Worm (Caenorhabditis elegans) whole organism, mixed stage, embryonic: ENCODE measurements around the gene sre-47.

ENCODE experiments used
- M03D4.4 ChIP-seq: sonication (generic microtip); optimal IDR thresholded peaks from 2 replicates; lab custom pipeline; 2017; ENCODE audit warnings: mild to moderate bottlenecking, missing genetic modification characterization, missing compliant biosample characterization
- bed-3 ChIP-seq: fragments of 200-800 bp; sonication (Bioruptor generic); optimal IDR thresholded peaks from 3 replicates; lab custom pipeline; 2018; ENCODE audit warnings: mild to moderate bottlenecking, missing genetic modification characterization, moderate library complexity, missing compliant biosample characterization
- blmp-1 ChIP-seq: fragments of 150-350 bp; optimal IDR thresholded peaks from 2 replicates; lab custom pipeline; 2014; ENCODE audit warnings: missing biosample characterization, missing genetic modification characterization
- ceh-39 ChIP-seq: fragments of 150-350 bp; optimal IDR thresholded peaks from 2 replicates; lab custom pipeline; 2014; ENCODE audit warnings: missing biosample characterization, missing genetic modification characterization
- ceh-43 ChIP-seq: fragments of 200-800 bp; sonication (Bioruptor generic); optimal IDR thresholded peaks from 2 replicates; lab custom pipeline; 2018; ENCODE audit warnings: mild to moderate bottlenecking, missing genetic modification characterization, moderate library complexity, missing compliant biosample characterization
- ceh-83 ChIP-seq: fragments of 200-800 bp; sonication (Bioruptor generic); optimal IDR thresholded peaks from 2 replicates; lab custom pipeline; 2018; ENCODE audit warnings: mild to moderate bottlenecking, missing genetic modification characterization, missing compliant biosample characterization
- cnd-1 ChIP-seq: fragments of 200-800 bp; sonication (Bioruptor generic); optimal IDR thresholded peaks from 2 replicates; lab custom pipeline; 2018; ENCODE audit warnings: mild to moderate bottlenecking, missing genetic modification characterization, missing compliant biosample characterization
- drap-1 ChIP-seq: fragments of 200-800 bp; sonication (Bioruptor generic); optimal IDR thresholded peaks from 3 replicates; lab custom pipeline; 2018; ENCODE audit warnings: mild to moderate bottlenecking, missing genetic modification characterization, missing compliant biosample characterization
- elt-1 ChIP-seq: sonication (generic microtip); optimal IDR thresholded peaks from 2 replicates; lab custom pipeline; 2017; ENCODE audit warnings: missing genetic modification characterization, mild to moderate bottlenecking, missing compliant biosample characterization, antibody characterized with exemption, moderate library complexity, borderline replicate concordance; ENCODE audit not compliant: insufficient read depth
- elt-3 ChIP-seq: fragments of 150-350 bp; optimal IDR thresholded peaks from 2 replicates; lab custom pipeline; 2014; ENCODE audit warnings: missing biosample characterization, missing genetic modification characterization
- flh-1 ChIP-seq: fragments of 200-800 bp; sonication (Bioruptor generic); optimal IDR thresholded peaks from 2 replicates; lab custom pipeline; 2018; ENCODE audit warnings: mild to moderate bottlenecking, missing genetic modification characterization, moderate library complexity, missing compliant biosample characterization
- ham-2 ChIP-seq: fragments of 200-800 bp; sonication (Bioruptor generic); optimal IDR thresholded peaks from 2 replicates; lab custom pipeline; 2018; ENCODE audit warnings: mild to moderate bottlenecking, missing genetic modification characterization, missing compliant biosample characterization
- hlh-1 ChIP-seq: fragments of 150-350 bp; optimal IDR thresholded peaks from 2 replicates; lab custom pipeline; 2014; ENCODE audit warnings: missing biosample characterization, missing genetic modification reagents, missing genetic modification characterization
- lin-13 ChIP-seq: fragments of 150-350 bp; optimal IDR thresholded peaks from 2 replicates; lab custom pipeline; 2014; ENCODE audit warnings: missing biosample characterization, missing genetic modification characterization
- lin-32 ChIP-seq: fragments of 200-800 bp; sonication (Bioruptor generic); optimal IDR thresholded peaks from 2 replicates; lab custom pipeline; 2018; ENCODE audit warnings: mild to moderate bottlenecking, missing genetic modification characterization, missing compliant biosample characterization
- lsy-2 ChIP-seq: fragments of 150-350 bp; optimal IDR thresholded peaks from 2 replicates; lab custom pipeline; 2014; ENCODE audit warnings: missing biosample characterization, missing genetic modification characterization
- mep-1 ChIP-seq: fragments of 150-350 bp; optimal IDR thresholded peaks from 2 replicates; lab custom pipeline; 2017; ENCODE audit warnings: missing biosample characterization, missing genetic modification reagents, missing genetic modification characterization, inconsistent platforms
- nhr-12 ChIP-seq: fragments of 150-350 bp; optimal IDR thresholded peaks from 2 replicates; lab custom pipeline; 2014; ENCODE audit warnings: missing biosample characterization, missing genetic modification characterization
- nhr-237 ChIP-seq: fragments of 150-350 bp; optimal IDR thresholded peaks from 2 replicates; lab custom pipeline; 2014; ENCODE audit warnings: missing biosample characterization, missing genetic modification characterization
- nhr-28 ChIP-seq: fragments of 150-350 bp; optimal IDR thresholded peaks from 2 replicates; lab custom pipeline; 2014; ENCODE audit warnings: missing biosample characterization, missing genetic modification characterization
- nhr-76 ChIP-seq: sonication (generic microtip); optimal IDR thresholded peaks from 2 replicates; lab custom pipeline; 2017; ENCODE audit warnings: missing biosample characterization, missing genetic modification characterization
- pha-4 ChIP-seq: fragments of 150-350 bp; optimal IDR thresholded peaks from 2 replicates; lab custom pipeline; 2018; ENCODE audit warnings: missing biosample characterization, missing genetic modification reagents, missing genetic modification characterization
- sem-2 ChIP-seq: fragments of 200-800 bp; sonication (Bioruptor generic); optimal IDR thresholded peaks from 2 replicates; lab custom pipeline; 2018; ENCODE audit warnings: mild to moderate bottlenecking, missing genetic modification characterization, missing compliant biosample characterization
- snpc-4 ChIP-seq: fragments of 150-350 bp; optimal IDR thresholded peaks from 2 replicates; lab custom pipeline; 2014; ENCODE audit warnings: missing biosample characterization, missing genetic modification characterization
- sptf-1 ChIP-seq: sonication (generic microtip); optimal IDR thresholded peaks from 2 replicates; lab custom pipeline; 2017; ENCODE audit warnings: mild to moderate bottlenecking, missing genetic modification characterization, moderate library complexity, missing compliant biosample characterization
- tbx-8 ChIP-seq: fragments of 200-800 bp; sonication (Bioruptor generic); optimal IDR thresholded peaks from 2 replicates; lab custom pipeline; 2018; ENCODE audit warnings: mild to moderate bottlenecking, missing genetic modification characterization, moderate library complexity, missing compliant biosample characterization
- unc-120 ChIP-seq: sonication (generic microtip); optimal IDR thresholded peaks from 2 replicates; lab custom pipeline; 2017; ENCODE audit warnings: missing genetic modification characterization, missing compliant biosample characterization; ENCODE audit not compliant: poor library complexity, severe bottlenecking
- unc-39 ChIP-seq: fragments of 150-350 bp; optimal IDR thresholded peaks from 2 replicates; lab custom pipeline; 2014; ENCODE audit warnings: missing biosample characterization, missing genetic modification characterization
- unc-62 ChIP-seq: fragments of 150-350 bp; optimal IDR thresholded peaks from 2 replicates; lab custom pipeline; 2014; ENCODE audit warnings: missing biosample characterization, missing genetic modification reagents, missing genetic modification characterization
- zip-8 ChIP-seq: fragments of 150-350 bp; optimal IDR thresholded peaks from 2 replicates; lab custom pipeline; 2014; ENCODE audit warnings: missing biosample characterization, missing genetic modification characterization
- ztf-11 ChIP-seq: fragments of 150-350 bp; optimal IDR thresholded peaks from 2 replicates; lab custom pipeline; 2014; ENCODE audit warnings: missing biosample characterization, missing genetic modification characterization

sre-47 gene

ce11 chrII:13951986-13952385 is 32.5 kb downstream of the sre-47 start:
- TF ChIP-seq zip-8 (tag; lab: Kevin White, UChicago) (no peak), elt-1 (tag; lab: Kevin White, UChicago) (no peak), elt-3 (no peak), nhr-237 (tag; lab: Kevin White, UChicago) (no peak), hlh-1 (tag; lab: Kevin White, UChicago) (no peak), flh-1 (GFP tag; lab: Kevin White, UChicago) (no peak), sptf-1 (tag; lab: Kevin White, UChicago) (no peak), nhr-12 (tag; lab: Kevin White, UChicago) (no peak), bed-3 (GFP tag; lab: Kevin White, UChicago) (no peak), ceh-43 (GFP tag; lab: Kevin White, UChicago) (no peak), ztf-11 (no peak), mep-1 (no peak), ceh-83 (no peak), M03D4.4 (tag; lab: Kevin White, UChicago) (no peak), nhr-76 (tag; lab: Kevin White, UChicago) (no peak)

ce11 chrII:13949290-13949689 is 35.2 kb downstream of the sre-47 start, which contains the start of gene sre-44:
sre-44 (plus strand) TSS chrII:13949590.
- TF ChIP-seq blmp-1 (tag; lab: Kevin White, UChicago) (no peak), drap-1 (GFP tag; lab: Kevin White, UChicago) (no peak), sptf-1 (tag; lab: Kevin White, UChicago) (no peak), nhr-237 (tag; lab: Kevin White, UChicago) (no peak), zip-8 (tag; lab: Kevin White, UChicago) (no peak), lsy-2 (tag; lab: Kevin White, UChicago) (no peak), ceh-39 (tag; lab: Kevin White, UChicago) (no peak), M03D4.4 (tag; lab: Kevin White, UChicago) (no peak), snpc-4 (tag; lab: Kevin White, UChicago) (no peak), unc-120 (tag; lab: Kevin White, UChicago) (no peak), ceh-43 (GFP tag; lab: Kevin White, UChicago) (no peak), tbx-8 (GFP tag; lab: Kevin White, UChicago) (no peak), unc-39 (tag; lab: Kevin White, UChicago) (no peak), cnd-1 (no peak), lin-13 (tag; lab: Kevin White, UChicago) (no peak), ceh-83 (no peak), nhr-28 (tag; lab: Kevin White, UChicago) (no peak), hlh-1 (tag; lab: Kevin White, UChicago) (no peak)

- TF ChIP-seq ztf-11 (no peak), sptf-1 (tag; lab: Kevin White, UChicago) (no peak), cnd-1 (no peak), ceh-39 (tag; lab: Kevin White, UChicago) (no peak), lsy-2 (tag; lab: Kevin White, UChicago) (no peak), drap-1 (GFP tag; lab: Kevin White, UChicago) (no peak), lin-32 (GFP tag; lab: Kevin White, UChicago) (no peak), nhr-28 (tag; lab: Kevin White, UChicago) (no peak), M03D4.4 (tag; lab: Kevin White, UChicago) (no peak), mep-1 (no peak), sem-2 (GFP tag; lab: Kevin White, UChicago) (no peak), unc-62 (GFP tag; lab: Kevin White, UChicago) (no peak), ham-2 (GFP tag; lab: Kevin White, UChicago) (no peak), bed-3 (GFP tag; lab: Kevin White, UChicago) (no peak), blmp-1 (tag; lab: Kevin White, UChicago) (no peak), ceh-43 (GFP tag; lab: Kevin White, UChicago) (no peak), unc-120 (tag; lab: Kevin White, UChicago) (no peak), ceh-83 (no peak), elt-1 (tag; lab: Kevin White, UChicago) (no peak), pha-4 (no peak)
- TF ChIP-seq, all 35 proteins: peak for 0
Observed at ce11 chrII:13945527-13945926, 38.9 kb downstream of the sre-47 start.

ce11 chrII:13939531-13939930 is 44.9 kb downstream of the sre-47 start, which contains the start of gene W07G1.1:
W07G1.1 (minus strand) TSS chrII:13939631.
- TF ChIP-seq lsy-2 (tag; lab: Kevin White, UChicago) (no peak), snpc-4 (tag; lab: Kevin White, UChicago) (no peak), nhr-28 (tag; lab: Kevin White, UChicago) (no peak), nhr-12 (tag; lab: Kevin White, UChicago) (no peak), flh-1 (GFP tag; lab: Kevin White, UChicago) (no peak), hlh-1 (tag; lab: Kevin White, UChicago) (no peak), drap-1 (GFP tag; lab: Kevin White, UChicago) (no peak), nhr-237 (tag; lab: Kevin White, UChicago) (no peak), ceh-39 (tag; lab: Kevin White, UChicago) (no peak), M03D4.4 (tag; lab: Kevin White, UChicago) (no peak), elt-1 (tag; lab: Kevin White, UChicago) (no peak), mep-1 (no peak), lin-32 (GFP tag; lab: Kevin White, UChicago) (no peak), sptf-1 (tag; lab: Kevin White, UChicago) (no peak), pha-4 (no peak), cnd-1 (no peak), bed-3 (GFP tag; lab: Kevin White, UChicago) (no peak), zip-8 (tag; lab: Kevin White, UChicago) (no peak), unc-120 (tag; lab: Kevin White, UChicago) (no peak), tbx-8 (GFP tag; lab: Kevin White, UChicago) (no peak)
- TF ChIP-seq, all 35 proteins: peak for 0
